Worm (Caenorhabditis elegans): ENCODE data around the gene R11D1.12.
A peak's percentile ranks its signal among the peaks of the same experiment; 100 is the strongest.

The R11D1.12 gene

DNA sequence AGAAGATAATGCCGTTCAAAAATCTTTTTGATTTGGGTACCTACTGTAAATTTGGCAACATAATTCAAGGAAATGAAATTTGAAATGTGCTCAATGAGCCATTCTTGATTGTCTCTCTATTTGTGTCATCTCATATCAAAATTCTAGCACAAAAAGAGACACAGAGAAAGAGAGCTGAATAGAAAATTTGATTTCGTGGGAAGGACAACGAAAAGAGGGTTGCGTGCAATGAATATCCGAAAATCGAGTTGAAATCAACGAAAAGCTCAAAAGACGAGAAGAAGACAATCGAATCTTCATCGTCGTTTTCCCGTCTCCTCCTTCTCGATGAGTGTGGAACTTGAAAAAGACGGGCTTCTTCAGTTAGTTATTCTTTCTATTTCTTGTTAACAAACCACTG, 22.1 kb upstream of the R11D1.12 start, which contains the start of gene C15C8.5:
TSS of gene C15C8.5 (plus strand) at position 152 of the 400 bp plus-strand sequence.
- TF ChIP-seq ceh-8 (GFP tag; optimal IDR thresholded peaks at IDR 0.05) (no peak), fkh-10 (GFP tag; optimal IDR thresholded peaks at IDR 0.05) (peak; percentile 93), unc-98 (GFP tag; IDR thresholded peaks at IDR 0.05) (no peak), sup-37 (GFP tag; optimal IDR thresholded peaks at IDR 0.05) (no peak), fos-1 (tag; optimal IDR thresholded peaks at IDR 0.05) (no peak), nhr-71 (tag; optimal IDR thresholded peaks at IDR 0.05) (no peak), pqm-1 (tag; optimal IDR thresholded peaks at IDR 0.05) (no peak), lin-14 (GFP tag; optimal IDR thresholded peaks at IDR 0.05) (peak; percentile 36), pax-3 (tag; optimal IDR thresholded peaks at IDR 0.05) (no peak), zip-4 (GFP tag; optimal IDR thresholded peaks at IDR 0.05) (no peak), nhr-11 (tag; optimal IDR thresholded peaks at IDR 0.05) (no peak), efl-1 (optimal IDR thresholded peaks at IDR 0.05) (no peak), efl-1 (GFP tag; optimal IDR thresholded peaks at IDR 0.05 in 1 of 2) (no peak), nhr-77 (tag; optimal IDR thresholded peaks at IDR 0.05) (no peak), ces-1 (GFP tag; optimal IDR thresholded peaks at IDR 0.05) (peak; percentile 43)

DNA sequence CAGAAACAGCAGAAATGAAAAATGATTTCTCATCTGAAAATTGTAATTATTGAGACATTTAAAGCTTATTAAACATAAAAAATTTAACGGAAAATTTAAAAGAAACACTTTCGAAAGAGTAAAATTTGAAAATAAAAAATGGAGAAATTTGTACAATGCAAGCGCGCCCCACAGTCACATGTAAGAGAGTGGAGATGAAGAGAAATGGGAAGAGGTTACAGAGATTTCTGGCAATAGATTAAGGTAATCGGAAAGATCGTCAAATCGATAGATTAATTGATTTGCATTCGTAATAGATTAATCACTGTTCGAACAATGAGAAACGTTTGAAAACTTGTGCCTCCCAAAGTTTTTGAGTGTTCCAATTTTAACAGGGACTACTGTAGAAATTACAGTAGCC, 21.6 kb upstream of the R11D1.12 start, which contains the start of gene C15C8.4:
TSS of gene C15C8.4 (minus strand) at position 33 of the 400 bp plus-strand sequence.
- no peak for TF ChIP-seq xbp-1 (tag; optimal IDR thresholded peaks at IDR 0.05)
- TF ChIP-seq blmp-1 (tag; optimal IDR thresholded peaks at IDR 0.05): peak; percentile 74
- no peak for TF ChIP-seq C04F5.9 (tag; optimal IDR thresholded peaks at IDR 0.05)
- peak; percentile 9 for TF ChIP-seq lin-13 (GFP tag; optimal IDR thresholded peaks at IDR 0.05)
- peak in 1 of 2 experiments; percentile 50 for TF ChIP-seq lsy-2 (tag; optimal IDR thresholded peaks at IDR 0.05)
- TF ChIP-seq mep-1 (tag; optimal IDR thresholded peaks at IDR 0.05): peak; percentile 37
- TF ChIP-seq dpl-1 (GFP tag; optimal IDR thresholded peaks at IDR 0.05): peak in 1 of 3 experiments; percentile 40
- no peak for TF ChIP-seq unc-62 (GFP tag; optimal IDR thresholded peaks at IDR 0.05)
- TF ChIP-seq lin-35 (GFP tag; optimal IDR thresholded peaks at IDR 0.05): no peak
- no peak for TF ChIP-seq Y116A8C.19 (tag; optimal IDR thresholded peaks at IDR 0.05; ENCODE audit: borderline replicate concordance)
- TF ChIP-seq rnt-1 (tag; optimal IDR thresholded peaks at IDR 0.05): peak; percentile 12
- TF ChIP-seq efl-1 (optimal IDR thresholded peaks at IDR 0.05): peak; percentile 15 to 20
- peak; percentile 12 to 85 for TF ChIP-seq efl-1 (GFP tag; optimal IDR thresholded peaks at IDR 0.05 in 1 of 2)

ce11 chrV:12744979-12745378, 19.2 kb upstream of the R11D1.12 start, which contains the start of gene C15C8.7:
TSS of gene C15C8.7 (minus strand) at chrV:12745050.
- peak; percentile 75 for TF ChIP-seq elt-2 (tag; optimal IDR thresholded peaks at IDR 0.05)
- peak; percentile 52 for TF ChIP-seq pqm-1 (tag; optimal IDR thresholded peaks at IDR 0.05)
- TF ChIP-seq mdl-1 (tag; optimal IDR thresholded peaks at IDR 0.05): no peak

ce11 chrV:12743778-12744502, 18.1 kb upstream of the R11D1.12 start:
- no peak for TF ChIP-seq lin-15B (tag; optimal IDR thresholded peaks at IDR 0.05)
- TF ChIP-seq elt-2 (tag; optimal IDR thresholded peaks at IDR 0.05): peak; percentile 28
- TF ChIP-seq ets-5 (GFP tag; IDR thresholded peaks at IDR 0.05): no peak
- TF ChIP-seq ceh-82 (tag; optimal IDR thresholded peaks at IDR 0.05): no peak
- no peak for TF ChIP-seq C16A3.4 (tag; optimal IDR thresholded peaks at IDR 0.05)
- no peak for TF ChIP-seq ces-1 (GFP tag; optimal IDR thresholded peaks at IDR 0.05)
- TF ChIP-seq hpl-2 (GFP tag; optimal IDR thresholded peaks at IDR 0.05): no peak
- no peak for TF ChIP-seq nhr-28 (tag; optimal IDR thresholded peaks at IDR 0.05)
- no peak for TF ChIP-seq fkh-4 (tag; optimal IDR thresholded peaks at IDR 0.05; ENCODE audit: borderline replicate concordance)
- peak; percentile 12 for TF ChIP-seq pqm-1 (tag; optimal IDR thresholded peaks at IDR 0.05)
- no peak for TF ChIP-seq fos-1 (tag; optimal IDR thresholded peaks at IDR 0.05)
- TF ChIP-seq efl-3 (GFP tag; optimal IDR thresholded peaks at IDR 0.05): no peak

Data from whole organism, L1 larva.